Fruit fly (Drosophila melanogaster) whole organism, adult: ENCODE data around the gene Pi3K21B.

Source experiments
- CG11617 ChIP-seq: fragments of 200-800 bp; sonication (Bioruptor generic); optimal IDR thresholded peaks from 2 replicates; lab custom pipeline; 2017; ENCODE audit warnings: mild to moderate bottlenecking, missing biosample characterization, missing genetic modification reagents, missing genetic modification characterization
- CG12768 ChIP-seq: fragments of 200-800 bp; sonication (Bioruptor generic); optimal IDR thresholded peaks from 2 replicates; lab custom pipeline; 2017; ENCODE audit warnings: missing biosample characterization, missing genetic modification characterization, mild to moderate bottlenecking, moderate library complexity, missing genetic modification reagents
- CG14711 ChIP-seq: fragments of 200-800 bp; sonication (Bioruptor generic); optimal IDR thresholded peaks from 2 replicates; lab custom pipeline; 2018; ENCODE audit warnings: missing biosample characterization, mild to moderate bottlenecking, missing genetic modification characterization, moderate library complexity
- CG1620 ChIP-seq: fragments of 200-800 bp; sonication (Bioruptor generic); optimal IDR thresholded peaks from 2 replicates; lab custom pipeline; 2016; ENCODE audit warnings: missing biosample characterization, missing genetic modification characterization
- CG33017 ChIP-seq: fragments of 200-800 bp; sonication (Bioruptor generic); optimal IDR thresholded peaks from 2 replicates; lab custom pipeline; 2018; ENCODE audit warnings: missing biosample characterization, mild to moderate bottlenecking, missing genetic modification characterization, moderate library complexity
- CG5204 ChIP-seq: fragments of 200-800 bp; sonication (Bioruptor generic); optimal IDR thresholded peaks from 2 replicates; lab custom pipeline; 2016; ENCODE audit warnings: missing biosample characterization, missing genetic modification characterization
- CG7045 ChIP-seq: fragments of 200-800 bp; sonication (Bioruptor generic); optimal IDR thresholded peaks from 2 replicates; lab custom pipeline; 2017; ENCODE audit warnings: missing biosample characterization, mild to moderate bottlenecking, missing genetic modification characterization
- CG7101 ChIP-seq: fragments of 200-800 bp; sonication (Bioruptor generic); optimal IDR thresholded peaks from 2 replicates; lab custom pipeline; 2018; ENCODE audit warnings: missing biosample characterization, mild to moderate bottlenecking, missing genetic modification characterization, moderate library complexity
- Clk ChIP-seq: fragments of 200-800 bp; sonication (Bioruptor generic); optimal IDR thresholded peaks from 2 replicates; lab custom pipeline; 2017; ENCODE audit warnings: missing biosample characterization, missing genetic modification characterization
- Crg-1 ChIP-seq: fragments of 200-800 bp; sonication (Bioruptor generic); optimal IDR thresholded peaks from 2 replicates; lab custom pipeline; 2016; ENCODE audit warnings: missing biosample characterization, missing genetic modification characterization
- Hr96 ChIP-seq: fragments of 200-800 bp; sonication (Bioruptor generic); optimal IDR thresholded peaks from 2 replicates; lab custom pipeline; 2016; ENCODE audit warnings: missing biosample characterization, missing genetic modification characterization
- Mnt ChIP-seq: fragments of 200-800 bp; sonication (Bioruptor generic); optimal IDR thresholded peaks from 2 replicates; lab custom pipeline; 2016; ENCODE audit warnings: missing biosample characterization, mild to moderate bottlenecking, missing genetic modification characterization
- bab1 ChIP-seq: fragments of 200-800 bp; sonication (Bioruptor generic); optimal IDR thresholded peaks from 3 replicates; lab custom pipeline; 2019; ENCODE audit warnings: missing biosample characterization, mild to moderate bottlenecking, missing genetic modification characterization, moderate library complexity
- cic ChIP-seq: fragments of 200-800 bp; sonication (Bioruptor generic); optimal IDR thresholded peaks from 2 replicates; lab custom pipeline; 2017; ENCODE audit warnings: missing biosample characterization, mild to moderate bottlenecking, missing genetic modification characterization, moderate library complexity
- cnc ChIP-seq, 2 experiments: fragments of >200 bp; optimal IDR thresholded peaks; 2 replicates each; lab custom pipeline; 2017
- kay ChIP-seq: fragments of 200-800 bp; sonication (Bioruptor generic); peaks from one replicate; lab custom pipeline; 2016; ENCODE audit warnings: missing biosample characterization, missing genetic modification characterization, borderline replicate concordance
- ovo ChIP-seq: fragments of 200-800 bp; sonication (Bioruptor generic); optimal IDR thresholded peaks from 2 replicates; lab custom pipeline; 2016; ENCODE audit warnings: missing biosample characterization, missing genetic modification characterization
- pad ChIP-seq: fragments of 200-800 bp; sonication (Bioruptor generic); optimal IDR thresholded peaks from 3 replicates; lab custom pipeline; 2017; ENCODE audit warnings: missing biosample characterization, missing genetic modification characterization, mild to moderate bottlenecking, moderate library complexity, missing genetic modification reagents
- tj ChIP-seq: fragments of 200-800 bp; sonication (Bioruptor generic); optimal IDR thresholded peaks from 3 replicates; lab custom pipeline; 2017; ENCODE audit warnings: missing biosample characterization, mild to moderate bottlenecking, missing genetic modification characterization, moderate library complexity
- toe ChIP-seq: fragments of 200-800 bp; sonication (Bioruptor generic); optimal IDR thresholded peaks from 2 replicates; lab custom pipeline; 2016; ENCODE audit warnings: missing biosample characterization, missing genetic modification characterization

Pi3K21B gene

DNA sequence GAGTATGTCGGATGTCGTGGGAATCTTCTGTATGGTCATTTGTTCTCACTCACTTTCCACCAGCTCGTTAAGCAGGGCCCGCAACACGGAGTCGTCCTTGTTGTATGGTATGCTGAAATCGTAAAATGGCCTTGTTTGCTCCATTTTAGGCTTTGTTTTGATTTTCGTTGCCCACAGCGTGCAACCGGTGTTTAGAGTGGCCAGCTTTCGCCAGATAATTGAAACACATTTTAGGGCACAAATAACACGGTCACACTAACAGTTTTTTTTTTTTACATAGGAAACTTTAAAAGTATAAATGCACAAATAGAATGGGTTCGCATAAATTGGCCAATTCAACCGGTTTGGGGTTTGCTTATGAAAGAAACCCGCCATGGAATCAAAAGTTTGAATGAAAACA, 45.5 kb upstream of the Pi3K21B start, which contains the start of gene Rpp30:
Gene Rpp30 (minus strand): TSS at position 200 of the 400 bp plus-strand sequence.
- TF ChIP-seq CG7101 (tag; lab: Kevin White, UChicago) (no peak), CG12768 (GFP tag; lab: Kevin White, UChicago) (no peak), toe (no peak), CG5204 (GFP tag; lab: Kevin White, UChicago) (no peak), cnc (optimal IDR thresholded peaks at IDR 0.05; lab: Kevin White, UChicago) (no peak), Mnt (peak; percentile 82), bab1 (GFP tag; lab: Kevin White, UChicago) (peak; percentile 59), CG33017 (no peak), CG14711 (no peak), CG11617 (GFP tag; lab: Kevin White, UChicago) (no peak), Crg-1 (GFP tag; lab: Kevin White, UChicago) (no peak), CG1620 (GFP tag; lab: Kevin White, UChicago) (no peak), Clk (GFP tag; lab: Kevin White, UChicago) (no peak)

DNA sequence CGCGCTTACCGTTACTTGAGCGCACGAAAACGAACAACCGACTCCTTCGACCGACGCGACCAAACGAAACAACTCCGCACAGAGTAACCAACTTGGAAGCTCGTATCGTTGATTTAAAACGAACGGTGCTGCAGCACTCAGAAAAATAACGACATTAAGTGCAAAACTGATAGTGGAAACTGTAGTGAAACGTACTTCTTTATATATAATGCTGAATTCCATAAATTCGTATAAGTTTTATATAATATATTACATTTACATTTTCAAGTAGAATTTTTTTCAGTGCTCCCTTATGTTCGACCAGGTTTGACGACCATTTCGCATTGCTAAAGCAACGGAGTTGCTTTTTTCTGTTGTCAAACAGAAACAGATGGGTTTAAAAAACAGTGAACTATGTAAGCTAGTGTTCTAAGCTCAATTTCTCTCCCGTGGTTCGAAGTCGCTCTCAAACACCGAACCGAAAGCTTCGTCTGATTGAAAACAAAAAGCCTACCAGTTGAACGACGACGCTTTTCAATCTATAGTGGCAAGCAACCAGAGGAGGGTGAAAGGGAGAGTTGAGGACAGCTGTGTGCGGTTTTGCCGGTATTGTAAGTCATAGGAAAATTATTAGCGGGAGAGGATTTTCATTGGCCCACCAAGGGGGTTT, 30.1 kb upstream of the Pi3K21B start, which contains the start of gene CG17075:
Gene CG17075 (minus strand): TSS at position 65 of the 649 bp plus-strand sequence.
- TF ChIP-seq tj (GFP tag; lab: Kevin White, UChicago): peak; percentile 20
- peak; percentile 48 for TF ChIP-seq toe
- TF ChIP-seq CG33017: peak; percentile 82
- peak; percentile 61 for TF ChIP-seq CG11617 (GFP tag; lab: Kevin White, UChicago)
- TF ChIP-seq CG14711: peak; percentile 59
- no peak for TF ChIP-seq ovo (GFP tag; lab: Kevin White, UChicago)
- TF ChIP-seq kay (GFP tag; lab: Kevin White, UChicago): no peak
- TF ChIP-seq Crg-1 (GFP tag; lab: Kevin White, UChicago): peak; percentile 13
- peak; percentile 46 for TF ChIP-seq Clk (GFP tag; lab: Kevin White, UChicago)
- peak; percentile 81 for TF ChIP-seq CG12768 (GFP tag; lab: Kevin White, UChicago)
- TF ChIP-seq CG7045 (GFP tag; lab: Kevin White, UChicago): peak; percentile 81
- TF ChIP-seq CG7101 (tag; lab: Kevin White, UChicago): peak; percentile 76
- no peak for TF ChIP-seq Mnt

dm6 chr2L:268788-269187, 28.9 kb upstream of the Pi3K21B start, which contains the start of gene CG3345:
TSS of gene CG3345 (plus strand) at chr2L:269088.
- TF ChIP-seq CG11617 (GFP tag; lab: Kevin White, UChicago): no peak
- no peak for TF ChIP-seq pad (GFP tag; lab: Kevin White, UChicago)
- TF ChIP-seq CG33017: no peak

DNA sequence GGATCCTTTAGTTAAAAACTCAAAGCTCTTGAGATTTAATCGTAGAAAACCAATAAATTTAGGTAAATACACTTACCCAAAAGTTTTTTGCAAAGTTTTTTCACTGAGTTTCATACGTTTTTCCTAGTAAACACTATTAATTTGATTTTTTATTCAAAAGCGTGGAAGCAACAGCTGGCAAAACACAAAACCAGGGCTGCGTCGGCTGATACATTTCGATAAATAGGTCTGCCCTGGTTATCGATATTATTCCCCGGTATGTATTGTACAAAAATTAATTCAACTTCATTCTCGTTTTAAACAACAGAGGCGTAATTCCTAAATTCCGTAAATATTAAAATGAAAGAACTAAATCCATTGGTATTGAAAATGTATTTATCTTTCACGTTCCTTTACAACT, 26.1 kb upstream of the Pi3K21B start, which contains the start of gene Dus1:
Gene Dus1 (minus strand): TSS at position 192 of the 400 bp plus-strand sequence.
- peak; percentile 59 for TF ChIP-seq bab1 (GFP tag; lab: Kevin White, UChicago)
- no peak for TF ChIP-seq CG33017
- TF ChIP-seq pad (GFP tag; lab: Kevin White, UChicago): no peak
- TF ChIP-seq Mnt: peak; percentile 66

- TF ChIP-seq CG7045 (GFP tag; lab: Kevin White, UChicago): no peak
- no peak for TF ChIP-seq CG5204 (GFP tag; lab: Kevin White, UChicago)
- TF ChIP-seq cnc (optimal IDR thresholded peaks at IDR 0.05; lab: Kevin White, UChicago): no peak
- TF ChIP-seq tj (GFP tag; lab: Kevin White, UChicago): no peak
- peak; percentile 41 for TF ChIP-seq CG11617 (GFP tag; lab: Kevin White, UChicago)
- TF ChIP-seq Clk (GFP tag; lab: Kevin White, UChicago): no peak
- TF ChIP-seq CG33017: peak; percentile 47
- no peak for TF ChIP-seq kay (GFP tag; lab: Kevin White, UChicago)
- no peak for TF ChIP-seq Crg-1 (GFP tag; lab: Kevin White, UChicago)
- peak; percentile 48 for TF ChIP-seq CG7101 (tag; lab: Kevin White, UChicago)
- TF ChIP-seq cic: no peak
- TF ChIP-seq CG1620 (GFP tag; lab: Kevin White, UChicago): no peak
- no peak for TF ChIP-seq ovo (GFP tag; lab: Kevin White, UChicago)
- peak; percentile 97 for TF ChIP-seq Mnt
- TF ChIP-seq pad (GFP tag; lab: Kevin White, UChicago): peak; percentile 3
- TF ChIP-seq CG12768 (GFP tag; lab: Kevin White, UChicago): no peak
- peak; percentile 49 for TF ChIP-seq CG14711
- peak; percentile 29 for TF ChIP-seq bab1 (GFP tag; lab: Kevin White, UChicago)
- TF ChIP-seq Hr96: no peak
- no peak for TF ChIP-seq toe
Measured at dm6 chr2L:273603-274002, 24.1 kb upstream of the Pi3K21B start, which contains the start of the genes mbm and CG11555. TSS of gene mbm (minus strand) at chr2L:273715. TSS of gene CG11555 (plus strand) at chr2L:273836.

DNA sequence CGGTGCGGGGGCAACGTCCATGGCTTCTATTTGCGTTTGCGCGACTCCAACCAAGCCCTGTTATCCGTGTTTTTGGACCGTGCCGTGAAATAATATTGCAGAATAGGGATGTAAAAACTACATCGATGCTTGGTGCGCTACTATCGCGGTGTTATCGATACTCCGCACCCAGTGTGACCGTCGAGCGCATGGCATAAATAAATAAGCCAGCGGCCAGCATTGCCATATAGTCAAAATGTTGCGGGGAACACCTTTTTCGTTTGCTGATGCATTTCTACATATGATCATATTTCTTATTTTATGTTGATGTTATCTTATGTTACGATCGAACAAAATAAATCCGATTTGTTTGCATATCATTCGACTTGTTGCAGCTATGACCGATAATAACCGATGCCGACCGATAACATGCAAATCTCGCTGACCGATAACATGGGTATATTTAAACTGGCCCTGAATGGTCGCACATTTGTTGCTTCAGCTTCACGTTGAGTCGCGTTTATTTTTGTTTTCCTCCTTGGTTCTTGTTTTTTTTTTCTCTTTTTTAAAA, 20.5 kb upstream of the Pi3K21B start, which contains the start of gene smo:
Gene smo (plus strand): TSS at position 461 of the 550 bp plus-strand sequence.
- TF ChIP-seq bab1 (GFP tag; lab: Kevin White, UChicago): peak; percentile 33
- no peak for TF ChIP-seq cnc (optimal IDR thresholded peaks at IDR 0.05; lab: Kevin White, UChicago)
- TF ChIP-seq CG12768 (GFP tag; lab: Kevin White, UChicago): no peak
- peak; percentile 25 for TF ChIP-seq CG1620 (GFP tag; lab: Kevin White, UChicago)
- TF ChIP-seq Crg-1 (GFP tag; lab: Kevin White, UChicago): peak; percentile 1
- peak; percentile 21 for TF ChIP-seq tj (GFP tag; lab: Kevin White, UChicago)
- peak; percentile 75 for TF ChIP-seq Mnt
- TF ChIP-seq CG33017: no peak
- TF ChIP-seq CG14711: peak; percentile 17
- no peak for TF ChIP-seq Clk (GFP tag; lab: Kevin White, UChicago)
